Worm (Caenorhabditis elegans): ENCODE data around the gene cyn-4.

cyn-4 gene

ce11 chrII:10859359-10859758 lies 13.1 kb downstream of the cyn-4 start:
- TF ChIP-seq nhr-28 (tag; optimal IDR thresholded peaks at IDR 0.05) (peak; percentile 58), dmd-6 (GFP tag; IDR thresholded peaks at IDR 0.05) (peak; percentile 61), skn-1 (tag; optimal IDR thresholded peaks at IDR 0.05) (no peak)

- TF ChIP-seq dve-1 (tag; optimal IDR thresholded peaks at IDR 0.05; ENCODE audit: insufficient read depth) (peak; percentile 10), ctbp-1 (GFP tag; IDR thresholded peaks at IDR 0.05) (no peak), F44E2.7 (GFP tag; IDR thresholded peaks at IDR 0.05) (no peak), daf-16 (GFP tag; optimal IDR thresholded peaks at IDR 0.05) (no peak), daf-16 (tag; optimal IDR thresholded peaks at IDR 0.05) (peak; percentile 1)
Observed at ce11 chrII:10857077-10857476, 15.3 kb downstream of the cyn-4 start, which contains the start of gene M106.7. Gene M106.7 (minus strand): TSS chrII:10857177.

ce11 chrII:10852880-10853279 lies 19.5 kb downstream of the cyn-4 start:
- TF ChIP-seq duxl-1 (tag; optimal IDR thresholded peaks at IDR 0.05; ENCODE audit: poor library complexity) (no peak), lsy-2 (tag; optimal IDR thresholded peaks at IDR 0.05) (peak in 1 of 2 experiments; percentile 5)

ce11 chrII:10851110-10851509 lies 21.3 kb downstream of the cyn-4 start:
- TF ChIP-seq mxl-2 (GFP tag; conservative IDR thresholded peaks at IDR 0.05) (no peak), D1046.2 (GFP tag; IDR thresholded peaks at IDR 0.05) (0 out of 2 replicates have a peak, but pooled peaks have one; percentile 43), saeg-2 (GFP tag; IDR thresholded peaks at IDR 0.05) (peak; percentile 59; the same call in 1 of the 2 replicates), ces-1 (GFP tag; optimal IDR thresholded peaks at IDR 0.05) (no peak), unc-130 (GFP tag; optimal IDR thresholded peaks at IDR 0.05) (no peak), cey-2 (tag; optimal IDR thresholded peaks at IDR 0.05; ENCODE audit: borderline replicate concordance, insufficient read depth) (no peak), ceh-28 (tag; optimal IDR thresholded peaks at IDR 0.05) (no peak), R02D3.7 (tag; optimal IDR thresholded peaks at IDR 0.05) (no peak), nhr-77 (tag; optimal IDR thresholded peaks at IDR 0.05) (no peak), vab-7 (GFP tag; IDR thresholded peaks at IDR 0.05) (no peak), hlh-30 (tag; optimal IDR thresholded peaks at IDR 0.05; ENCODE audit: insufficient read depth) (peak; percentile 94), fkh-10 (GFP tag; optimal IDR thresholded peaks at IDR 0.05) (no peak), rbr-2 (tag; optimal IDR thresholded peaks at IDR 0.05) (peak; percentile 55), lin-1 (GFP tag; IDR thresholded peaks at IDR 0.05) (peak; percentile 61), zfp-3 (GFP tag; conservative IDR thresholded peaks at IDR 0.05) (peak; percentile 62; the same call in 1 of the 2 replicates), nhr-11 (tag; optimal IDR thresholded peaks at IDR 0.05) (no peak), daf-12 (tag; optimal IDR thresholded peaks at IDR 0.05) (no peak), fos-1 (tag; optimal IDR thresholded peaks at IDR 0.05) (no peak), lin-39 (tag; optimal IDR thresholded peaks at IDR 0.05) (no peak), dpl-1 (GFP tag; optimal IDR thresholded peaks at IDR 0.05) (peak; percentile 48), madf-9 (GFP tag; conservative IDR thresholded peaks at IDR 0.05) (peak; percentile 42; the same call in 1 of the 2 replicates), gei-8 (GFP tag; optimal IDR thresholded peaks at IDR 0.05) (peak; percentile 66), nhr-237 (tag; optimal IDR thresholded peaks at IDR 0.05) (no peak), F26F4.8 (GFP tag; conservative IDR thresholded peaks at IDR 0.05) (no peak), ctbp-1 (GFP tag; IDR thresholded peaks at IDR 0.05) (0 out of 2 replicates have a peak, but pooled peaks have one; percentile 29), ceh-62 (tag; optimal IDR thresholded peaks at IDR 0.05) (no peak), aha-1 (tag) (no peak), nhr-25 (tag; optimal IDR thresholded peaks at IDR 0.05; ENCODE audit: borderline replicate concordance, insufficient read depth) (peak; percentile 73), ztf-7 (tag; optimal IDR thresholded peaks at IDR 0.05) (peak; percentile 48), lir-3 (tag; optimal IDR thresholded peaks at IDR 0.05) (no peak), zip-11 (GFP tag; IDR thresholded peaks at IDR 0.05) (no peak), ama-1 (optimal IDR thresholded peaks at IDR 0.05) (no peak), mdt-29 (GFP tag; IDR thresholded peaks at IDR 0.05) (peak; percentile 91), madf-5 (GFP tag; IDR thresholded peaks at IDR 0.05) (no peak), snpc-4 (tag; optimal IDR thresholded peaks at IDR 0.05) (no peak), pha-4 (GFP tag; IDR thresholded peaks at IDR 0.05) (peak; percentile 65), pha-4 (tag; optimal IDR thresholded peaks at IDR 0.05) (peak; percentile 29), nhr-10 (tag; optimal IDR thresholded peaks at IDR 0.05) (peak; percentile 40)
